Worm (Caenorhabditis elegans) whole organism, dauer: ENCODE results near the gene T12G3.2.

Experiments
- unc-62 ChIP-seq: sonication (generic microtip); optimal IDR thresholded peaks from 2 replicates; lab custom pipeline; 2017; ENCODE audit warnings: missing biosample characterization, missing genetic modification reagents, missing genetic modification characterization

The T12G3.2 gene

DNA sequence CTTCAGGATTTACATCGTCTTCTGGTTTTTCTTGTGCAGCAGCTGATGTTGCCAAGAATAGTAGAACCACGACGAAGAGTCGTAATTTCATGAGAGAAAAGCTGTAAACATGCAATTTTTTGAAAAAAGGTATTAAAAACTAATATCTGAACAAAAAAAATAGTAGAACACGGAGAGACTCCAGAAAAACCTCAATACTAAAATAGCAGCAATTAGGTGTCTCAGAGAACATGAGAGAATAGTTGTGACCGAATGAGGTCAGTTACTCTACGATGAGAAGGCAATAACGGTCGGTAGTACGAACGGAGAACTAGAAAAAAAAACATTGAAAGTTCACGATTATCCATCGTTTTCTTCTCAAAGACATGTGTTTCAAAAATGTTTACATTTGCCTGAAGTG lies 17.7 kb downstream of the T12G3.2 start, which contains the start of gene tgn-38:
TSS of gene tgn-38 (minus strand) at position 101 of the 400 bp plus-strand sequence.
- TF ChIP-seq unc-62 (GFP tag; lab: Kevin White, UChicago) = no peak

DNA sequence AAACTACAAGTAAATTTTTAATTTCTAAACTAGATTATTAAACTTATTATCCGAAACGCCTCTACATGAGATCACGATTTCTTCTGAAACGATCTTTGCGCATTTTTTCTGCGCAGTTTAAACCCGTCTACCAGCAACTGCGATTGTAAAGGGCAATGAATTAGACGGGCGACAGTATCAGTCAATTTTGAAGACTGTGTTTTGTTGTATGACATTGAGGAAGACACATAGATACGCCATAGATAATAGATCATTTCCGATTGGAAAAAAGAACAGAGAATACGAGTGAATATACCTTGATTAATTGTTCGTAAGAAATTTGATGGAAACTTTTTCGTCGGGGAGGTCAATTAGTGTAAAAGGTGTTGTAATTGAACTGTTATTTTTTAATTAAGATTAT lies 25.4 kb downstream of the T12G3.2 start:
- TF ChIP-seq unc-62 (GFP tag; lab: Kevin White, UChicago) = no peak

DNA sequence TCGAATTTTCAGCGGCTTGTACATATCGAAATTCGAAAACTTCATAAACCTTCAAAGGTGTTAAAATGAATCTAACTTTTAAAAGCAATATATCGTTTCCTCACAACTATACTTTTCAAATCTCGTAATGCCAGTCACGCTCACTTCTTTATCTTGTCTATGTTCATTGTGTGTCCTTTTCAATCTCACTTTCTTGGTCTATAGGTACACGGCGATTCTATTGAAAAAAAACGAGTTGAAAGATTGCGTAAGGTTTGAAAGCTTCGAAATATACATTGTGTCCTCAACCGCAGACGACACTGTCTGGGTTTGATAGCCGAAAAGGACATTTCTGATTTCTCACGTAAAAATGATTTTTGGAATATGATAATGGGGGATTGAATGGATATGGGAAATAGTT lies 27.8 kb downstream of the T12G3.2 start:
- TF ChIP-seq unc-62 (GFP tag; lab: Kevin White, UChicago) = no peak

DNA sequence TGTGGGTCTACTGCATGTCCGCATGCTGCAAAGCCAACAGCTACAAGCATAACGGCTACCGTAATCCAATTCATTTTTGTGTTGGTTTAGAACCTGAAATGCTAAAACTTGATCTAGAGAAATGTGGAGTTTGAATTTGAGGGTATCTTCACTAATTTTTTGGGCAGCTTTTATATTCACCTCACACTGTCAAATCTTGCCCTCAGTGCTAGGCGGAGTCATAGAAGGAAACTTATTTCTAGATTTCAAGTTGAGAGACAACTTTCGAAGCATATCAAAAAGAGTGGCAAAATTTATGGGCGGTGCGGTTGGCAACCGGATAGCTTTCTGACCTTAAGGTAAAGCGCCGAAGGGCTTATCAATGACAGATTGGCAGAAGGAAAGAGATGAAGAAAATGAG lies 31.2 kb downstream of the T12G3.2 start, which contains the start of gene lips-6:
TSS of gene lips-6 (minus strand) at position 101 of the 400 bp plus-strand sequence.
- TF ChIP-seq unc-62 (GFP tag; lab: Kevin White, UChicago) = no peak

DNA sequence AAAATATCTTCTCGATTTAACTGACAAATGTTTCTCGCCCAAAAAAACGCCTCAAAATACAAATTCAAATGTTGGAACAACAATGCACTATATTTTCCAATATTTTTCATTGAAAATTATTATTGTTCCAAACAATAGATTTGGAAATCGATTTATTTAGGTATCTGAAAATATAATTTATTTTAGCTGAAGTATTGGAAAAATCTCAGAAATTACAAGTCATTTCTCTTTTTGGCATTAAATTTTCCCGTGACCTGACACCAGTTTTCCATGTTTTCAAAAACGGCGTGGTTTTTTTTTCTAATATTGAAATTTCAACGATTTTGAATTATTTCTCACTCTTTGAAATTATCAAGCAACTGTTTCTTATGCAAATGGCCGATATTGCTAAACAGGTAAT lies 33.6 kb downstream of the T12G3.2 start, which contains the start of gene spe-17:
TSS of gene spe-17 (plus strand) at position 301 of the 400 bp plus-strand sequence.
- no peak for TF ChIP-seq unc-62 (GFP tag; lab: Kevin White, UChicago)

DNA sequence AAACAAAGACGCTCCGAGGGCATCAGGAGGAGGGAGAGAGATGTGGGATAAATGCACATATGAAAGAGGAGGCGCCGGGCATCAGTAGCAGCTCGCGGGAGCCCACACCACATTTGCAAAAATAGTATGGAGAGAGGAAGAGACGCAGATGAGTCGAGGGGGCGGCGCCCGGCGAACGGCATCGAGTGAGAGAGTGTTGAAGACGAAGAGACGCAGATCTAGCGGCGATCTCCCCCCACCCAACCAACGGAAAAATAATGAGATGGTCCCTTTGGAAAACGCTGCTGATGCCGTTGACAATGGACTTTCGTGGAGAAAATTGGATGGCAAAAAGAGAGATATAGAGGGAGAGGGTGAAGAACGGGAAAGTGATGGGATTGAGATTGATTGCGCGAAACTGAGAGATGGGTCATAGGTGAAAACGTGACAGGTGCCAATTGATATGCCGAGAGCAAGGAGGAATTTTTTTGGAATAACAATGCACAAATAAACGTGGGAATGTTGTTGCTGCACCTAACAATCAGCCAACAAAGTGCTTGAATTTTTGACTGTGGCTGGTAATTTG lies 34.2 kb downstream of the T12G3.2 start:
- no peak for TF ChIP-seq unc-62 (GFP tag; lab: Kevin White, UChicago)

DNA sequence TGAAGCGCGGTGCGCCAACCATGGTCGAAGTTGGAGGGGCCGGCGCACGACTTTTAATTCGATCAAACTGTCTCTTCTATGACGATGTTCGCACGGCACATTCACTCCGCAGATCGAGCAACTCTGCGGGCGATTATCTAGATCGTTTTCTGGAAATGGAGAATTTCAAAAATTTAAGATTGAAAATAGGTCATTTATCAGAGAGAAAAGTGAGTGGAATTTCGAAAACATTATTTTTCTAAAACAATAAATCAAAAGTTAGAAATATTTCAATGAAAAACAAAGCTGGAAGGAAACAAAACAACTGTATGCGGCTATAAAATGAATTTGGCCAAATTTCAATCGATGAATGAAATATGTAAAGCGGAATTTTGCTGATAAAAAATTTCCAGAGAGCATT lies 35.9 kb downstream of the T12G3.2 start, which contains the start of the genes ZK617.26 and unc-22:
TSS of gene ZK617.26 (minus strand) at position 101 of the 400 bp plus-strand sequence.
TSS of gene unc-22 (minus strand) at position 149 of the 400 bp plus-strand sequence.
- TF ChIP-seq unc-62 (GFP tag; lab: Kevin White, UChicago) = no peak

DNA sequence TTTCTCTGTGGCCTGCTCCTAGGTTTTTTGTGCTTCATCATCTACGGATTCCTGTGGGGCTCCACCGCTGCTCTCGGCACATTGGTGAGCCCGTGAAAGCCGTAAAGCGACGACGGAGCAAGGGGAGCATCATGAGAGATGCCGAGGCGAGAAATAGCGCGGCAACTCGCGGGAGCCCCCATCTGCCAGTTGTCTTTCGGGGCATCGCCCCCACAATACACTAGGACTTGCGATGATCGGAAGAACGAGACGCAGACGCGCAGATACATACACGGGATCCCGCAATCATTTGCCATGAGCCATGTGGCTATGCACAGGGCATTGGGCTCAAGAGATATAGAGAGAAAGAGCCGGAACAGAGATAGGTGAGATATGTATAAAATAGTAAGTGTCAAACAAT lies 36.4 kb downstream of the T12G3.2 start:
- no peak for TF ChIP-seq unc-62 (GFP tag; lab: Kevin White, UChicago)

DNA sequence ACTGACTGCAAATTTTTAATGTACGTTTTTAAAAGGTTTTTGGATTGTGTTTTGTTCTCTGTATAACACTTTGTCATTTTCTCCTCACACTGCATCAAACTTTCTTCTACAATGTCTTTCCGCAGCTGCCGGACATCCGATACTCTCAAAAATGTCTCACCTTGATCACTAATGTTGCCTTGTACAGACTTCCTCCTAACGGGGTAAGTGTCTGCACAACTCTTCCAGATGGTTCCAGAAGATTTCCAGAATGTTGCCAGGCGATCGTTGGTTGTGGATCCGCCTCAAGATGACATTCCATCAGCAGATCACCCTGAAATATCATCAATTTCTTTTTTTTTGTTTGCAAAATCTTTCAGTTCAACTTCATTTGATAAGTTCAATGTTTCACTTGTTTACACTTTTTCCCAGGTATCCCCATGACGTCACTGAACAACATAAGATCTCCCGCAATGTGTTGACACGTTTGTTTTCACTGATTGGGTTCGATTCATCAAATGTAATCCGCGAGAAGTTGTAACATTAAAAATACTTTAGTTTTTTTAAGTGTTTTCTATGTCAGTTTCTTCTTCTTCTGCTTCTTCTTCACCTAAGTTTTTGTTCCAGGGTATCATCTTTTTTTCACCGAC lies 37.6 kb downstream of the T12G3.2 start:
- TF ChIP-seq unc-62 (GFP tag; lab: Kevin White, UChicago) = no peak

DNA sequence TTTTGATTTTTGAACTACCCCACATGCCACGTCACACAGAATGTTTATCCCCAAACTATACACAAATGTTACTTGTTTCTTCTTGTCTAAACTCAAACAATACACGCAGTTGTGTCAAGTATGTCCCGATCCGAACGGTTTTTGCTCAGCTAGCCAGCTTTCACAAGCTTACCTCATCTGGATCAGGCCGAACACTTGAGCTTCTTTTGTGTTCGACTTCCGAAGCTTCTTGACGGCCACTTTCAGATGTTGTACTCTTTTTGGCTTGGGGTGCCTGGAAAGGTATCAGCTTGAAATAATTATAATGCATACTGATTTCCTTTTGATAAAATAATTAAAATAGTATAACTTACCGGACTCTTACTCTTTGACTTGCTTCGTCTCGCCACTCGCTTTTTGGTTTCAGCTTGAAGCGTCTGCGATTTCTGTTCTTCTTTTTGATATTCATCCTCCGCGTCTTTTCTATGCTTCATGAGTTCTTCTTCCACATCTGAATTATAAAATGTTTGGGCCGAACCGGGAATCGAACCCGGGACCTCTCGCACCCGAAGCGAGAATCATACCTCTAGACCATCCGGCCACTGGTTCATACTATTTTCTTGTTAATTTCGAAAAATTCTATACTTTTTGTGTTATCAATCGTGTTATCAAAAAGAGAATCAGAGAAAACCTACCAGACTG lies 41.5 kb downstream of the T12G3.2 start:
- no peak for TF ChIP-seq unc-62 (GFP tag; lab: Kevin White, UChicago)
